Fruit fly (Drosophila melanogaster) whole organism, embryonic: ENCODE data around the gene Sk2.

ENCODE experiments used
- Adf1 ChIP-seq: fragments of 200-800 bp; sonication (Bioruptor generic); IDR thresholded peaks from 2 replicates; pipeline ENCODE4 v1.3.6; 2022; ENCODE audit warnings: missing biosample characterization, missing genetic modification characterization
- Atf6 ChIP-seq: fragments of 200-800 bp; sonication (Bioruptor generic); IDR thresholded peaks from 2 replicates; pipeline ENCODE4 v1.3.6; 2022; ENCODE audit warnings: missing biosample characterization, missing genetic modification characterization
- CG12744 ChIP-seq: fragments of 200-800 bp; sonication (Bioruptor generic); optimal IDR thresholded peaks from 2 replicates; lab custom pipeline; 2016; ENCODE audit warnings: missing biosample characterization, missing genetic modification characterization
- CG13296 ChIP-seq: fragments of 200-800 bp; sonication (Bioruptor generic); optimal IDR thresholded peaks from 3 replicates; lab custom pipeline; 2018; ENCODE audit warnings: missing biosample characterization, mild to moderate bottlenecking, missing genetic modification characterization
- CG14050 ChIP-seq: fragments of 200-800 bp; sonication (Bioruptor generic); IDR thresholded peaks from 3 replicates; pipeline ENCODE4 v1.3.6; 2022; ENCODE audit warnings: missing biosample characterization, missing genetic modification characterization
- CG17802 ChIP-seq: fragments of 200-800 bp; sonication (Bioruptor generic); optimal IDR thresholded peaks from 2 replicates; lab custom pipeline; 2018; ENCODE audit warnings: missing biosample characterization, mild to moderate bottlenecking, missing genetic modification characterization, moderate library complexity
- CG1832 ChIP-seq: fragments of 200-800 bp; sonication (Bioruptor generic); optimal IDR thresholded peaks from 2 replicates; lab custom pipeline; 2017; ENCODE audit warnings: missing biosample characterization, mild to moderate bottlenecking, missing genetic modification characterization, inconsistent platforms
- CG2120 ChIP-seq: fragments of 200-800 bp; sonication (Bioruptor generic); optimal IDR thresholded peaks from 3 replicates; lab custom pipeline; 2016; ENCODE audit warnings: missing biosample characterization, missing genetic modification characterization
- CG2678 ChIP-seq: fragments of 200-800 bp; sonication (Bioruptor generic); optimal IDR thresholded peaks from 3 replicates; lab custom pipeline; 2019; ENCODE audit warnings: missing biosample characterization, mild to moderate bottlenecking, missing genetic modification characterization, moderate library complexity
- CG34422 ChIP-seq: fragments of 200-800 bp; sonication (Bioruptor generic); IDR thresholded peaks from 3 replicates; pipeline ENCODE4 v1.3.6; 2022; ENCODE audit warnings: missing biosample characterization, missing genetic modification characterization
- CG3995 ChIP-seq: fragments of 200-800 bp; sonication (Bioruptor generic); optimal IDR thresholded peaks from 3 replicates; lab custom pipeline; 2016; ENCODE audit warnings: missing biosample characterization, missing genetic modification characterization
- CG4404 ChIP-seq: fragments of 200-800 bp; sonication (Bioruptor generic); IDR thresholded peaks from 2 replicates; pipeline ENCODE4 v1.3.6; 2022; ENCODE audit warnings: missing biosample characterization, missing genetic modification characterization
- CG4424 ChIP-seq: fragments of 200-800 bp; sonication (Bioruptor generic); optimal IDR thresholded peaks from 3 replicates; lab custom pipeline; 2016; ENCODE audit warnings: missing biosample characterization, missing genetic modification characterization
- CG4820 ChIP-seq: fragments of 200-800 bp; sonication (Bioruptor generic); optimal IDR thresholded peaks from 3 replicates; lab custom pipeline; 2016; ENCODE audit warnings: missing biosample characterization, missing genetic modification characterization
- CG5245 ChIP-seq: fragments of 200-800 bp; sonication (Bioruptor generic); optimal IDR thresholded peaks from 3 replicates; lab custom pipeline; 2016; ENCODE audit warnings: missing biosample characterization, missing genetic modification characterization
- CG6175 ChIP-seq: fragments of 200-800 bp; sonication (Bioruptor generic); IDR thresholded peaks from 3 replicates; pipeline ENCODE4 v1.3.6; 2022; ENCODE audit warnings: missing biosample characterization, missing genetic modification characterization
- Dad ChIP-seq: fragments of 200-800 bp; sonication (Bioruptor generic); optimal IDR thresholded peaks from 3 replicates; lab custom pipeline; 2016; ENCODE audit warnings: missing biosample characterization, missing genetic modification characterization
- HLH3B ChIP-seq: fragments of 200-800 bp; sonication (Bioruptor generic); IDR thresholded peaks from 2 replicates; pipeline ENCODE4 v1.3.6; 2022; ENCODE audit warnings: missing biosample characterization, missing genetic modification characterization
- Hmx ChIP-seq: fragments of 200-800 bp; sonication (Bioruptor generic); optimal IDR thresholded peaks from 2 replicates; lab custom pipeline; 2016; ENCODE audit warnings: missing biosample characterization, missing genetic modification characterization
- Hr3 ChIP-seq: fragments of 200-800 bp; sonication (Bioruptor generic); optimal IDR thresholded peaks from 3 replicates; lab custom pipeline; 2016; ENCODE audit warnings: missing biosample characterization, missing genetic modification characterization
- Hr51 ChIP-seq, 2 experiments: fragments of 200-800 bp; sonication (Bioruptor generic); optimal IDR thresholded peaks; 2 replicates in 1 of 2; 3 replicates in 1 of 2; lab custom pipeline; 2016 to 2018; ENCODE audit warnings: missing biosample characterization in 2 of 2, missing genetic modification characterization in 2 of 2, mild to moderate bottlenecking in 1 of 2, moderate library complexity in 1 of 2
- Lpt ChIP-seq: fragments of >200 bp; optimal IDR thresholded peaks from 2 replicates; lab custom pipeline; 2018; ENCODE audit warnings: missing biosample characterization, missing genetic modification characterization
- Mad ChIP-seq: fragments of 200-800 bp; sonication (Bioruptor generic); optimal IDR thresholded peaks from 2 replicates; lab custom pipeline; 2016; ENCODE audit warnings: missing biosample characterization, missing genetic modification characterization
- Pdp1 ChIP-seq, 2 experiments: fragments of 200-800 bp; sonication (Bioruptor generic); optimal IDR thresholded peaks; 3 replicates each; lab custom pipeline; 2016; ENCODE audit warnings: missing biosample characterization in 2 of 2, missing genetic modification characterization in 2 of 2, mild to moderate bottlenecking in 1 of 2, moderate library complexity in 1 of 2
- Poxn ChIP-seq: fragments of 200-800 bp; sonication (Bioruptor generic); IDR thresholded peaks from 2 replicates; pipeline ENCODE4 v1.3.6; 2022; ENCODE audit warnings: missing biosample characterization, missing genetic modification characterization
- Ssrp ChIP-seq: fragments of 200-800 bp; sonication (Bioruptor generic); optimal IDR thresholded peaks from 2 replicates; lab custom pipeline; 2018; ENCODE audit warnings: missing biosample characterization, mild to moderate bottlenecking, missing genetic modification characterization, moderate library complexity
- ab ChIP-seq: fragments of 200-800 bp; sonication (Bioruptor generic); optimal IDR thresholded peaks from 2 replicates; lab custom pipeline; 2016; ENCODE audit warnings: missing biosample characterization, missing genetic modification characterization
- btn ChIP-seq: fragments of 200-800 bp; sonication (Bioruptor generic); optimal IDR thresholded peaks from 2 replicates; lab custom pipeline; 2016; ENCODE audit warnings: missing biosample characterization, missing genetic modification characterization
- caup ChIP-seq: fragments of 200-800 bp; sonication (Bioruptor generic); optimal IDR thresholded peaks from 3 replicates; lab custom pipeline; 2017; ENCODE audit warnings: missing biosample characterization, mild to moderate bottlenecking, missing genetic modification characterization, moderate library complexity; ENCODE audit not compliant: severe bottlenecking
- cg ChIP-seq: fragments of 200-800 bp; sonication (Bioruptor generic); optimal IDR thresholded peaks from 3 replicates; lab custom pipeline; 2019; ENCODE audit warnings: missing biosample characterization, mild to moderate bottlenecking, missing genetic modification characterization, moderate library complexity
- chn ChIP-seq: fragments of 200-800 bp; sonication (Bioruptor generic); optimal IDR thresholded peaks from 2 replicates; lab custom pipeline; 2016; ENCODE audit warnings: missing biosample characterization, missing genetic modification characterization
- cwo ChIP-seq: fragments of 200-800 bp; sonication (Bioruptor generic); optimal IDR thresholded peaks from 3 replicates; lab custom pipeline; 2017; ENCODE audit warnings: missing biosample characterization, missing genetic modification characterization, mild to moderate bottlenecking, moderate library complexity, missing genetic modification reagents
- da ChIP-seq: fragments of 200-800 bp; sonication (Bioruptor generic); optimal IDR thresholded peaks from 2 replicates; lab custom pipeline; 2016; ENCODE audit warnings: missing biosample characterization, missing genetic modification characterization
- dimm ChIP-seq: fragments of 200-800 bp; sonication (Bioruptor generic); IDR thresholded peaks from 2 replicates; pipeline ENCODE4 v1.3.6; 2022; ENCODE audit warnings: missing biosample characterization, missing genetic modification characterization
- dysf ChIP-seq: fragments of 200-800 bp; sonication (Bioruptor generic); IDR thresholded peaks from 3 replicates; pipeline ENCODE4 v1.3.6; 2022; ENCODE audit warnings: missing biosample characterization, missing genetic modification characterization
- fd102C ChIP-seq: fragments of 200-800 bp; sonication (Bioruptor generic); optimal IDR thresholded peaks from 2 replicates; lab custom pipeline; 2018; ENCODE audit warnings: missing biosample characterization, mild to moderate bottlenecking, missing genetic modification characterization, moderate library complexity
- gro ChIP-seq: fragments of 200-800 bp; sonication (Bioruptor generic); optimal IDR thresholded peaks from 2 replicates; lab custom pipeline; 2016; ENCODE audit warnings: missing biosample characterization, missing genetic modification characterization
- ind ChIP-seq: fragments of 200-800 bp; sonication (Bioruptor generic); optimal IDR thresholded peaks from 3 replicates; lab custom pipeline; 2016; ENCODE audit warnings: missing biosample characterization, missing genetic modification characterization
- insv ChIP-seq, 2 experiments: fragments of 200-800 bp; sonication (Bioruptor generic); optimal IDR thresholded peaks; 3 replicates each; lab custom pipeline; 2016 to 2018; ENCODE audit warnings: missing biosample characterization in 2 of 2, missing genetic modification characterization in 2 of 2
- kay ChIP-seq: fragments of 200-800 bp; sonication (Bioruptor generic); optimal IDR thresholded peaks from 2 replicates; lab custom pipeline; 2016; ENCODE audit warnings: missing biosample characterization, missing genetic modification characterization
- lbe ChIP-seq: fragments of 200-800 bp; sonication (Bioruptor generic); optimal IDR thresholded peaks from 2 replicates; lab custom pipeline; 2016; ENCODE audit warnings: missing biosample characterization, mild to moderate bottlenecking, missing genetic modification characterization
- lmd ChIP-seq: fragments of 200-800 bp; sonication (Bioruptor generic); IDR thresholded peaks from 2 replicates; pipeline ENCODE4 v1.3.6; 2022; ENCODE audit warnings: missing biosample characterization, missing genetic modification characterization
- nau ChIP-seq: fragments of 200-800 bp; sonication (Bioruptor generic); optimal IDR thresholded peaks from 3 replicates; lab custom pipeline; 2017; ENCODE audit warnings: missing biosample characterization, mild to moderate bottlenecking, missing genetic modification characterization, missing genetic modification reagents
- so ChIP-seq: fragments of 200-800 bp; sonication (Bioruptor generic); IDR thresholded peaks from 3 replicates; pipeline ENCODE4 v1.3.6; 2022; ENCODE audit warnings: missing biosample characterization, missing genetic modification characterization
- sob ChIP-seq: fragments of 200-800 bp; sonication (Bioruptor generic); IDR thresholded peaks from 2 replicates; pipeline ENCODE4 v1.3.6; 2022; ENCODE audit warnings: missing biosample characterization, missing genetic modification characterization
- stwl ChIP-seq: fragments of 200-800 bp; sonication (Bioruptor generic); optimal IDR thresholded peaks from 3 replicates; lab custom pipeline; 2018; ENCODE audit warnings: missing biosample characterization, mild to moderate bottlenecking, missing genetic modification characterization, moderate library complexity
- sug ChIP-seq: fragments of 200-800 bp; optimal IDR thresholded peaks from 2 replicates; lab custom pipeline; 2019; ENCODE audit warnings: missing biosample characterization, mild to moderate bottlenecking, missing genetic modification characterization, moderate library complexity
- wek ChIP-seq: fragments of 200-800 bp; sonication (Bioruptor generic); optimal IDR thresholded peaks from 3 replicates; lab custom pipeline; 2018; ENCODE audit warnings: missing biosample characterization, mild to moderate bottlenecking, missing genetic modification characterization, moderate library complexity
- zen2 ChIP-seq: fragments of 200-800 bp; sonication (Bioruptor generic); IDR thresholded peaks from 3 replicates; pipeline ENCODE4 v1.3.6; 2022; ENCODE audit warnings: missing biosample characterization, missing genetic modification characterization; ENCODE audit not compliant: partially characterized antibody
- zfh2 ChIP-seq: fragments of 200-800 bp; sonication (Bioruptor generic); optimal IDR thresholded peaks from 2 replicates; lab custom pipeline; 2016; ENCODE audit warnings: missing biosample characterization, missing genetic modification characterization

Gene Sk2

DNA sequence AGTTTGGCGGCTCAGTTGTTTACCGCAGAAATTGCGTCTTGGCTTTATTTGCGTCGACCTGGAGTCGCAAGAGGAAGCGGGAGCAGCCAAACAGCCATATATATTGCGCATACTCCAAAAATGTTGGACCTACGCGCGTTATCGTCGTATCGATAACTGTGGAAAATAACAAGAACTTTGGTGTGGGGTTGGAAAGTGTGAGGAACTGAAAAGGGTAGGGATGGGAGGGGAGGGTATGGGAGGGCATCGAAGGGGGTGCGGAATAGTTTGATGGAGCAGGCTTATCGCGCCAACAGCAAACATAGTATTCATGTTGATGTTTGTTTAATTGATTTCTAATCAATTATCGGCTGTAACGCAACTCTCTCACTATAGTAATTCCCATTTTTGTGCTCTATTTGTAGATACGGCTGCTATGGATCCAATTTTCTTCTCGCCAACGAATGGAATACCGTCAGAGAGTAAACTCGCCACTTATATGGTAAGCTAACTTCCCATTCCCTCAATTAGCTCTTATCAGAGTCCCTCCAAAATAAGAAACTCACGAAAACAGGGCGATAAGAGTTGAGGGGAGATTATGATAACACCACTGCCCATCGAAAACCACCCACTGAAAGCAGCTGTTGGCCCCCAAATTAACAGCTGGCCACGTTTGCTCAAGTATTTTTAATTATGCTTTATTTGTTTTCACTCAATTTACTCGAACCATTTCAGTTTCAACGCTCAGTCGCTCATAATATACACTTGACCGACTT lies 36.6 kb downstream of the Sk2 start (continued):
- TF ChIP-seq nau (GFP tag; lab: Kevin White, UChicago) (peak; percentile 76), cwo (peak; percentile 71), insv (GFP tag; optimal IDR thresholded peaks at IDR 0.05; lab: Kevin White, UChicago) (no peak), lmd (GFP tag; lab: Robert Waterston, UW) (no peak), stwl (tag; lab: Kevin White, UChicago) (no peak), dimm (GFP tag; lab: Robert Waterston, UW) (no peak), HLH3B (GFP tag; lab: Robert Waterston, UW) (peak; percentile 47; the same call in 1 of the 2 replicates), CG17802 (tag; lab: Kevin White, UChicago) (no peak), CG14050 (GFP tag; lab: Robert Waterston, UW) (no peak), Pdp1 (GFP tag; optimal IDR thresholded peaks at IDR 0.05; lab: Kevin White, UChicago) (peak; percentile 17 to 48), Ssrp (tag; lab: Kevin White, UChicago) (no peak), Hmx (GFP tag; lab: Kevin White, UChicago) (no peak), CG6175 (no peak), Mad (GFP tag; lab: Kevin White, UChicago) (no peak), CG4404 (GFP tag; lab: Robert Waterston, UW) (no peak), cg (GFP tag; lab: Kevin White, UChicago) (no peak), CG12744 (no peak), CG4424 (peak; percentile 55), CG34422 (GFP tag; lab: Robert Waterston, UW) (peak; percentile 36; the same call in 1 of the 3 replicates), gro (no peak), wek (GFP tag; lab: Kevin White, UChicago) (peak; percentile 53), Hr3 (GFP tag; lab: Kevin White, UChicago) (no peak), Dad (no peak), kay (GFP tag; lab: Kevin White, UChicago) (peak; percentile 20), CG1832 (no peak), zfh2 (GFP tag; lab: Kevin White, UChicago) (no peak), Poxn (no peak), CG3995 (GFP tag; lab: Kevin White, UChicago) (no peak), Adf1 (GFP tag; lab: Robert Waterston, UW) (peak; percentile 56; the same call in 1 of the 2 replicates), CG5245 (peak; percentile 58), zen2 (GFP tag; lab: Robert Waterston, UW) (no peak), CG2120 (GFP tag; lab: Kevin White, UChicago) (no peak), dysf (GFP tag; lab: Robert Waterston, UW) (no peak), ab (no peak), da (no peak), Hr51 (GFP tag; optimal IDR thresholded peaks at IDR 0.05; lab: Kevin White, UChicago) (peak in 1 of 2 experiments; percentile 54), sob (GFP tag; lab: Robert Waterston, UW) (no peak; the same call in 1 of the 2 replicates), caup (peak; percentile 79), lbe (GFP tag; lab: Kevin White, UChicago) (peak; percentile 36), chn (no peak), so (GFP tag; lab: Robert Waterston, UW) (no peak), fd102C (no peak), Lpt (no peak), CG13296 (peak; percentile 16), btn (GFP tag; lab: Kevin White, UChicago) (no peak), ind (GFP tag; lab: Kevin White, UChicago) (no peak), Atf6 (GFP tag; lab: Robert Waterston, UW) (peak; percentile 70), CG2678 (tag; lab: Kevin White, UChicago) (peak; percentile 68), sug (tag; lab: Kevin White, UChicago) (peak; percentile 94), CG4820 (GFP tag; lab: Kevin White, UChicago) (peak; percentile 59)
